Fruit fly (Drosophila melanogaster) whole organism, embryonic: ENCODE measurements around the gene CG33160.

Experiments used
- Atf-2 ChIP-seq: fragments of 200-800 bp; sonication (Bioruptor generic); optimal IDR thresholded peaks from 2 replicates; lab custom pipeline; 2016; ENCODE audit warnings: missing biosample characterization, missing genetic modification characterization
- CG10209 ChIP-seq: fragments of 200-800 bp; sonication (Bioruptor generic); optimal IDR thresholded peaks from 3 replicates; lab custom pipeline; 2017; ENCODE audit warnings: missing biosample characterization, mild to moderate bottlenecking, missing genetic modification characterization, missing genetic modification reagents
- CG10274 ChIP-seq: fragments of 200-800 bp; sonication (Bioruptor generic); optimal IDR thresholded peaks from 3 replicates; lab custom pipeline; 2017; ENCODE audit warnings: missing biosample characterization, mild to moderate bottlenecking, missing genetic modification characterization
- CG10462 ChIP-seq: fragments of 200-800 bp; sonication (Bioruptor generic); optimal IDR thresholded peaks from 2 replicates; lab custom pipeline; 2016; ENCODE audit warnings: missing biosample characterization, missing genetic modification characterization
- CG10543 ChIP-seq: fragments of 200-800 bp; sonication (Bioruptor generic); optimal IDR thresholded peaks from 3 replicates; lab custom pipeline; 2017; ENCODE audit warnings: missing biosample characterization, mild to moderate bottlenecking, missing genetic modification characterization, moderate library complexity
- CG11695 ChIP-seq: fragments of 200-800 bp; sonication (Bioruptor generic); IDR thresholded peaks from 3 replicates; pipeline ENCODE4 v1.3.6; 2022; ENCODE audit warnings: missing biosample characterization, missing genetic modification characterization
- CG12071 ChIP-seq: fragments of 200-800 bp; sonication (Bioruptor generic); optimal IDR thresholded peaks from 3 replicates; lab custom pipeline; 2018; ENCODE audit warnings: missing biosample characterization, mild to moderate bottlenecking, missing genetic modification characterization
- CG14441 ChIP-seq: fragments of 200-800 bp; sonication (Bioruptor generic); IDR thresholded peaks from 2 replicates; pipeline ENCODE4 v1.3.6; 2022; ENCODE audit warnings: missing biosample characterization, missing genetic modification characterization
- CG16813 ChIP-seq: fragments of 200-800 bp; sonication (Bioruptor generic); IDR thresholded peaks from 3 replicates; pipeline ENCODE4 v1.3.6; 2022; ENCODE audit warnings: missing biosample characterization, missing genetic modification characterization; ENCODE audit not compliant: partially characterized antibody
- CG1792 ChIP-seq: fragments of 200-800 bp; sonication (Bioruptor generic); optimal IDR thresholded peaks from 2 replicates; lab custom pipeline; 2016; ENCODE audit warnings: missing biosample characterization, missing genetic modification characterization
- CG2678 ChIP-seq: fragments of 200-800 bp; sonication (Bioruptor generic); optimal IDR thresholded peaks from 3 replicates; lab custom pipeline; 2019; ENCODE audit warnings: missing biosample characterization, mild to moderate bottlenecking, missing genetic modification characterization, moderate library complexity
- CG2889 ChIP-seq: fragments of 200-800 bp; sonication (Bioruptor generic); IDR thresholded peaks from 3 replicates; pipeline ENCODE4 v1.3.6; 2022; ENCODE audit warnings: missing biosample characterization, missing genetic modification characterization
- CG3163 ChIP-seq: fragments of 200-800 bp; sonication (Bioruptor generic); optimal IDR thresholded peaks from 3 replicates; lab custom pipeline; 2016; ENCODE audit warnings: missing biosample characterization, missing genetic modification characterization
- CG32532 ChIP-seq: fragments of 200-800 bp; sonication (Bioruptor generic); IDR thresholded peaks from 2 replicates; pipeline ENCODE4 v1.3.6; 2022; ENCODE audit warnings: missing biosample characterization, missing genetic modification characterization
- CG4282 ChIP-seq: fragments of 200-800 bp; sonication (Bioruptor generic); optimal IDR thresholded peaks from 2 replicates; lab custom pipeline; 2016; ENCODE audit warnings: missing biosample characterization, missing genetic modification characterization
- CG6791 ChIP-seq: fragments of 200-800 bp; sonication (Bioruptor generic); IDR thresholded peaks from 3 replicates; pipeline ENCODE4 v1.3.6; 2022; ENCODE audit warnings: missing biosample characterization, missing genetic modification characterization; ENCODE audit not compliant: partially characterized antibody
- CG7271 ChIP-seq: fragments of 200-800 bp; sonication (Bioruptor generic); optimal IDR thresholded peaks from 2 replicates; lab custom pipeline; 2018; ENCODE audit warnings: missing biosample characterization, mild to moderate bottlenecking, missing genetic modification characterization, moderate library complexity
- CG7357 ChIP-seq: fragments of 200-800 bp; sonication (Bioruptor generic); IDR thresholded peaks from 3 replicates; pipeline ENCODE4 v1.3.6; 2022; ENCODE audit warnings: missing biosample characterization, missing genetic modification characterization
- CG7556 ChIP-seq: fragments of 200-800 bp; sonication (Bioruptor generic); optimal IDR thresholded peaks from 2 replicates; lab custom pipeline; 2017; ENCODE audit warnings: missing biosample characterization, mild to moderate bottlenecking, missing genetic modification characterization
- CG7786 ChIP-seq: fragments of 200-800 bp; sonication (Bioruptor generic); optimal IDR thresholded peaks from 2 replicates; lab custom pipeline; 2016; ENCODE audit warnings: missing biosample characterization, missing genetic modification characterization
- CTCF ChIP-seq: fragments of 200-800 bp; sonication (Bioruptor generic); optimal IDR thresholded peaks from 2 replicates; lab custom pipeline; 2017; ENCODE audit warnings: missing biosample characterization, mild to moderate bottlenecking, missing genetic modification characterization, moderate library complexity
- CoRest ChIP-seq: fragments of 200-800 bp; sonication (Bioruptor generic); optimal IDR thresholded peaks from 3 replicates; lab custom pipeline; 2018; ENCODE audit warnings: missing biosample characterization, mild to moderate bottlenecking, missing genetic modification characterization, moderate library complexity
- D19A ChIP-seq: fragments of 200-800 bp; optimal IDR thresholded peaks from 3 replicates; lab custom pipeline; 2019; ENCODE audit warnings: missing biosample characterization, mild to moderate bottlenecking, missing genetic modification characterization, moderate library complexity
- Dp ChIP-seq: fragments of 200-800 bp; sonication (Bioruptor generic); optimal IDR thresholded peaks from 2 replicates; lab custom pipeline; 2018; ENCODE audit warnings: missing biosample characterization, mild to moderate bottlenecking, missing genetic modification characterization, moderate library complexity
- E2f1 ChIP-seq: fragments of 200-800 bp; sonication (Bioruptor generic); IDR thresholded peaks from 2 replicates; pipeline ENCODE4 v1.3.6; 2022; ENCODE audit warnings: missing biosample characterization, missing genetic modification characterization
- HLH54F ChIP-seq: fragments of 200-800 bp; sonication (Bioruptor generic); optimal IDR thresholded peaks from 3 replicates; lab custom pipeline; 2016; ENCODE audit warnings: missing biosample characterization, missing genetic modification characterization
- Hr78 ChIP-seq, 2 experiments: fragments of 200-800 bp in 1 of 2; fragments of >200 bp in 1 of 2; sonication (Bioruptor generic) in 1 of 2; optimal IDR thresholded peaks; 2 replicates each; lab custom pipeline; 2017 to 2019; ENCODE audit warnings: missing biosample characterization in 2 of 2, missing genetic modification characterization in 2 of 2, mild to moderate bottlenecking in 1 of 2, moderate library complexity in 1 of 2
- Optix ChIP-seq: fragments of 200-800 bp; sonication (Bioruptor generic); IDR thresholded peaks from 3 replicates; pipeline ENCODE4 v1.3.6; 2022; ENCODE audit warnings: missing biosample characterization, missing genetic modification characterization
- Ptx1 ChIP-seq: fragments of 200-800 bp; sonication (Bioruptor generic); IDR thresholded peaks from 2 replicates; pipeline ENCODE4 v1.3.6; 2022; ENCODE audit warnings: missing biosample characterization, missing genetic modification characterization
- Stat92E ChIP-seq, 3 experiments: fragments of >200 bp in 2 of 3; fragments of 200-800 bp in 1 of 3; sonication (Bioruptor generic) in 1 of 3; optimal IDR thresholded peaks; 2 replicates each; lab custom pipeline; 2017 to 2019; ENCODE audit warnings: missing biosample characterization in 3 of 3, missing genetic modification characterization in 3 of 3, mild to moderate bottlenecking in 1 of 3, moderate library complexity in 1 of 3
- btn ChIP-seq: fragments of 200-800 bp; sonication (Bioruptor generic); optimal IDR thresholded peaks from 2 replicates; lab custom pipeline; 2016; ENCODE audit warnings: missing biosample characterization, missing genetic modification characterization
- fd102C ChIP-seq: fragments of 200-800 bp; sonication (Bioruptor generic); optimal IDR thresholded peaks from 2 replicates; lab custom pipeline; 2018; ENCODE audit warnings: missing biosample characterization, mild to moderate bottlenecking, missing genetic modification characterization, moderate library complexity
- gt ChIP-seq: fragments of 200-800 bp; sonication (Bioruptor generic); IDR thresholded peaks from 2 replicates; pipeline ENCODE4 v1.3.6; 2022; ENCODE audit warnings: missing biosample characterization, missing genetic modification characterization
- kni ChIP-seq: fragments of 200-800 bp; sonication (Bioruptor generic); optimal IDR thresholded peaks from 3 replicates; lab custom pipeline; 2017; ENCODE audit warnings: mild to moderate bottlenecking, missing biosample characterization, missing genetic modification reagents, missing genetic modification characterization
- lab ChIP-seq: fragments of 200-800 bp; sonication (Bioruptor generic); optimal IDR thresholded peaks from 3 replicates; lab custom pipeline; 2017; ENCODE audit warnings: missing biosample characterization, missing genetic modification characterization, mild to moderate bottlenecking, moderate library complexity, missing genetic modification reagents
- lilli ChIP-seq: fragments of 200-800 bp; sonication (Bioruptor generic); optimal IDR thresholded peaks from 3 replicates; lab custom pipeline; 2016; ENCODE audit warnings: missing biosample characterization, missing genetic modification characterization
- nom ChIP-seq: fragments of 200-800 bp; sonication (Bioruptor generic); optimal IDR thresholded peaks from 2 replicates; lab custom pipeline; 2017; ENCODE audit warnings: missing biosample characterization, missing genetic modification characterization, mild to moderate bottlenecking, moderate library complexity, missing genetic modification reagents
- pita ChIP-seq: fragments of 200-800 bp; sonication (Bioruptor generic); optimal IDR thresholded peaks from 2 replicates; lab custom pipeline; 2017; ENCODE audit warnings: missing biosample characterization, mild to moderate bottlenecking, missing genetic modification characterization
- pnt ChIP-seq: fragments of 200-800 bp; sonication (Bioruptor generic); optimal IDR thresholded peaks from 3 replicates; lab custom pipeline; 2016; ENCODE audit warnings: missing biosample characterization, missing genetic modification characterization
- ro ChIP-seq: fragments of 200-800 bp; sonication (Bioruptor generic); IDR thresholded peaks from 2 replicates; pipeline ENCODE4 v1.3.6; 2022; ENCODE audit warnings: missing biosample characterization, missing genetic modification characterization
- salm ChIP-seq: fragments of 200-800 bp; sonication (Bioruptor generic); optimal IDR thresholded peaks from 2 replicates; lab custom pipeline; 2018; ENCODE audit warnings: missing biosample characterization, mild to moderate bottlenecking, missing genetic modification characterization
- sima ChIP-seq: fragments of 200-800 bp; sonication (Bioruptor generic); optimal IDR thresholded peaks from 2 replicates; lab custom pipeline; 2016; ENCODE audit warnings: missing biosample characterization, missing genetic modification characterization
- sisA ChIP-seq: fragments of 200-800 bp; sonication (Bioruptor generic); IDR thresholded peaks from 2 replicates; pipeline ENCODE4 v1.3.6; 2022; ENCODE audit warnings: missing biosample characterization, missing genetic modification characterization
- so ChIP-seq: fragments of 200-800 bp; sonication (Bioruptor generic); IDR thresholded peaks from 3 replicates; pipeline ENCODE4 v1.3.6; 2022; ENCODE audit warnings: missing biosample characterization, missing genetic modification characterization
- tll ChIP-seq, 2 experiments: fragments of 200-800 bp in 1 of 2; fragments of >200 bp in 1 of 2; sonication (Bioruptor generic) in 1 of 2; optimal IDR thresholded peaks; 2 replicates each; lab custom pipeline; 2017 to 2019; ENCODE audit warnings: missing biosample characterization in 2 of 2, missing genetic modification characterization in 2 of 2, mild to moderate bottlenecking in 1 of 2, moderate library complexity in 1 of 2
- trem ChIP-seq: fragments of 200-800 bp; optimal IDR thresholded peaks from 3 replicates; lab custom pipeline; 2019; ENCODE audit warnings: missing biosample characterization, mild to moderate bottlenecking, missing genetic modification characterization, moderate library complexity
- wor ChIP-seq: fragments of 200-800 bp; sonication (Bioruptor generic); IDR thresholded peaks from 2 replicates; pipeline ENCODE4 v1.3.6; 2022; ENCODE audit warnings: missing biosample characterization, missing genetic modification characterization
- yki ChIP-seq: fragments of >200 bp; optimal IDR thresholded peaks from 3 replicates; lab custom pipeline; 2018
- zfh2 ChIP-seq: fragments of 200-800 bp; sonication (Bioruptor generic); optimal IDR thresholded peaks from 2 replicates; lab custom pipeline; 2016; ENCODE audit warnings: missing biosample characterization, missing genetic modification characterization

The CG33160 gene

DNA sequence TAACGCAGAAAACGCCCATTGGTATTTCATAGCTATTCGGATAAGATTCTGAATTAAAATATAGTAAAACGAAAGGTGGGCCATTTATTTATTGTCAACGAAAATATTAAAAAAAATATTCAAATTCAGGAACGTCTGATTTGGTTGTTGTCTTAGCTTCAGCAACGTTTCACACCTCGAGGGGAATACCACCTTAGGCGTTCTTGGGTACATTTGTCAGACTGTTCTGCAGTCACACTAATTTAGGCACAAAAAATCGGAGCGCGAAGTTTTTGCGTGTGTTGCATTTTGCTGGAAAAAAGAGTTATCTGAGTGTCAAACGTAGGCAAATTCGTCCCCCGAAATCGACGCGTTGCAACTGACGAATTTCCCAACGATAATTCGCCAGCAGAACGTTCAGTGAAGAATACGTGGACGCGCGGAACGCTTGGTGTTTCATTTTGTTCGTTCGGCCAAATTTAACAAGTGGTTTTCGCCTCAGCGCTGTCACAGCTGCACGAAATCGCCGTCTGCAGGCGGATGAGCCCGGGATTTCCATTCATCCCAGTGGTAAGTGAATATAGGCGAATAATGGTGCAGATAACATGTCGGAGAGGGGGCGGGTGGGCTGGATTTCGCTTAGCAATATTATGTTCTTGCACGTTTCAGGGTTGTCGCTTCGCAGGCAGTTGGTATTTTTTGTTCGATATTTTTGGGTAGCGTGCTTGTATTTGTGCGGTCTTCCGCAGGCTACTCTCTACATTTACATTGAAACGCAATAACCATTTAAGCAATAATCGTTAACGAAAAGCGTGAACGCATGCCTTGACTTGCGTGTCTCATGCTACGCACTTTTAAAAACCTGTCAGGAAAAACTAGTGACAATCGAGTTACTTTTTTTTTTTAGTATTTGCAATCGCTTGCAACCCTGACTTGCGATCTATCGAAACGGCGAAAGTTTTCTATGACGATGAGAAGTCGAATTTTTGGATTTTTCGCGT lies 18.9 kb upstream of the CG33160 start, which contains the start of gene Larp4B (continued):
- TF ChIP-seq trem (peak; percentile 75), CG1792 (no peak), CG32532 (no peak), Ptx1 (no peak), lilli (GFP tag; lab: Kevin White, UChicago) (peak; percentile 53), Hr78 (GFP tag; optimal IDR thresholded peaks at IDR 0.05; lab: Kevin White, UChicago) (no peak), HLH54F (GFP tag; lab: Kevin White, UChicago) (no peak), fd102C (GFP tag; lab: Kevin White, UChicago) (no peak), CG16813 (GFP tag; lab: Robert Waterston, UW) (peak; percentile 72), nom (GFP tag; lab: Kevin White, UChicago) (peak; percentile 11), CTCF (GFP tag; lab: Kevin White, UChicago) (peak; percentile 59), CG10462 (GFP tag; lab: Kevin White, UChicago) (no peak), btn (GFP tag; lab: Kevin White, UChicago) (no peak), zfh2 (GFP tag; lab: Kevin White, UChicago) (peak; percentile 35), gt (GFP tag; lab: Robert Waterston, UW) (no peak), pnt (GFP tag; lab: Kevin White, UChicago) (no peak), yki (lab: Kevin White, UChicago) (no peak), Optix (GFP tag; lab: Robert Waterston, UW) (no peak), CG7271 (no peak), Stat92E (GFP tag; optimal IDR thresholded peaks at IDR 0.05; lab: Kevin White, UChicago) (no peak), CG10274 (GFP tag; lab: Kevin White, UChicago) (no peak), tll (GFP tag; optimal IDR thresholded peaks at IDR 0.05; lab: Kevin White, UChicago) (no peak), Atf-2 (GFP tag; lab: Kevin White, UChicago) (no peak), E2f1 (GFP tag; lab: Robert Waterston, UW) (no peak), CoRest (tag; lab: Kevin White, UChicago) (no peak), CG6791 (GFP tag; lab: Robert Waterston, UW) (peak; percentile 50), Dp (GFP tag; lab: Kevin White, UChicago) (peak; percentile 71), CG2889 (GFP tag; lab: Robert Waterston, UW) (no peak), sima (GFP tag; lab: Kevin White, UChicago) (no peak), CG2678 (tag; lab: Kevin White, UChicago) (no peak), CG7556 (GFP tag; lab: Kevin White, UChicago) (no peak), CG4282 (no peak), sisA (GFP tag; lab: Robert Waterston, UW) (no peak), CG7786 (GFP tag; lab: Kevin White, UChicago) (no peak), CG3163 (peak; percentile 1), CG11695 (GFP tag; lab: Robert Waterston, UW) (no peak), CG12071 (GFP tag; lab: Kevin White, UChicago) (no peak), lab (GFP tag; lab: Kevin White, UChicago) (no peak), ro (GFP tag; lab: Robert Waterston, UW) (no peak), pita (GFP tag; lab: Kevin White, UChicago) (peak; percentile 86), D19A (tag; lab: Kevin White, UChicago) (no peak), wor (no peak), CG10209 (GFP tag; lab: Kevin White, UChicago) (no peak), salm (tag; lab: Kevin White, UChicago) (peak; percentile 8), CG10543 (GFP tag; lab: Kevin White, UChicago) (no peak), CG14441 (GFP tag; lab: Robert Waterston, UW) (no peak), CG7357 (GFP tag; lab: Robert Waterston, UW) (0 out of 3 replicates have a peak, but pooled peaks have one; percentile 21), kni (GFP tag; lab: Kevin White, UChicago) (no peak), so (no peak)
